Worm (Caenorhabditis elegans) whole organism, L3 larva: ENCODE data around the gene W02A2.9.

ENCODE experiments used
- R02D3.7 ChIP-seq: fragments of 150-350 bp; optimal IDR thresholded peaks from 2 replicates; lab custom pipeline; 2014; ENCODE audit warnings: missing biosample characterization, missing genetic modification characterization
- ZK546.5 ChIP-seq: sonication (generic microtip); optimal IDR thresholded peaks from 2 replicates; lab custom pipeline; 2017; ENCODE audit warnings: missing biosample characterization, missing genetic modification characterization
- aly-2 ChIP-seq: fragments of 150-350 bp; optimal IDR thresholded peaks from 2 replicates; lab custom pipeline; 2014; ENCODE audit warnings: missing biosample characterization, missing genetic modification characterization
- ama-1 ChIP-seq: fragments of 150-350 bp; optimal IDR thresholded peaks from 2 replicates; lab custom pipeline; 2018
- ceh-16 ChIP-seq: sonication (generic microtip); optimal IDR thresholded peaks from 2 replicates; lab custom pipeline; 2017; ENCODE audit warnings: missing biosample characterization, missing genetic modification characterization
- ceh-28 ChIP-seq: fragments of 150-350 bp; optimal IDR thresholded peaks from 2 replicates; lab custom pipeline; 2014; ENCODE audit warnings: missing biosample characterization, missing genetic modification reagents, missing genetic modification characterization
- ceh-82 ChIP-seq: fragments of 150-350 bp; optimal IDR thresholded peaks from 2 replicates; lab custom pipeline; 2014; ENCODE audit warnings: missing biosample characterization, missing genetic modification characterization
- ceh-9 ChIP-seq: sonication (generic microtip); optimal IDR thresholded peaks from 2 replicates; lab custom pipeline; 2018; ENCODE audit warnings: missing biosample characterization, missing genetic modification characterization
- daf-12 ChIP-seq: fragments of 150-350 bp; optimal IDR thresholded peaks from 2 replicates; lab custom pipeline; 2014; ENCODE audit warnings: missing biosample characterization, missing genetic modification reagents, missing genetic modification characterization
- egl-27 ChIP-seq: sonication (generic microtip); optimal IDR thresholded peaks from 4 replicates; lab custom pipeline; 2017; ENCODE audit warnings: missing biosample characterization, missing genetic modification reagents, missing genetic modification characterization
- egl-5 ChIP-seq: fragments of 150-350 bp; optimal IDR thresholded peaks from 2 replicates; lab custom pipeline; 2017; ENCODE audit warnings: missing biosample characterization, missing genetic modification reagents, missing genetic modification characterization, inconsistent platforms
- elt-1 ChIP-seq: fragments of 150-350 bp; optimal IDR thresholded peaks from 2 replicates; lab custom pipeline; 2014; ENCODE audit warnings: missing biosample characterization, missing genetic modification characterization
- elt-2 ChIP-seq: sonication (generic microtip); optimal IDR thresholded peaks from 2 replicates; lab custom pipeline; 2016; ENCODE audit warnings: missing genetic modification reagents, mild to moderate bottlenecking, missing genetic modification characterization, missing compliant biosample characterization
- elt-3 ChIP-seq, 3 experiments: fragments of 150-350 bp in 1 of 3; sonication (generic microtip) in 2 of 3; optimal IDR thresholded peaks; 2 replicates in 2 of 3; 4 replicates in 1 of 3; lab custom pipeline; 2014 to 2017; ENCODE audit warnings: missing biosample characterization in 3 of 3, missing genetic modification characterization in 3 of 3
- eor-1 ChIP-seq, 2 experiments: fragments of 150-350 bp; optimal IDR thresholded peaks; 2 replicates each; lab custom pipeline; 2014 to 2018; ENCODE audit warnings: missing biosample characterization in 2 of 2, missing genetic modification characterization in 2 of 2
- fkh-10 ChIP-seq: sonication (generic microtip); optimal IDR thresholded peaks from 2 replicates; lab custom pipeline; 2017; ENCODE audit warnings: missing biosample characterization, missing genetic modification reagents, missing genetic modification characterization
- fkh-2 ChIP-seq: fragments of 150-350 bp; optimal IDR thresholded peaks from 2 replicates; lab custom pipeline; 2014; ENCODE audit warnings: missing biosample characterization, missing genetic modification reagents, missing genetic modification characterization
- fos-1 ChIP-seq: fragments of 150-350 bp; optimal IDR thresholded peaks from 2 replicates; lab custom pipeline; 2014; ENCODE audit warnings: missing biosample characterization, missing genetic modification characterization
- hmg-11 ChIP-seq: sonication (generic microtip); optimal IDR thresholded peaks from 2 replicates; lab custom pipeline; 2016; ENCODE audit warnings: missing genetic modification characterization, missing compliant biosample characterization
- jun-1 ChIP-seq: fragments of 150-350 bp; optimal IDR thresholded peaks from 2 replicates; lab custom pipeline; 2014; ENCODE audit warnings: missing biosample characterization, missing genetic modification reagents, missing genetic modification characterization
- lin-15B ChIP-seq: fragments of 150-350 bp; optimal IDR thresholded peaks from 2 replicates; lab custom pipeline; 2014; ENCODE audit warnings: missing biosample characterization, missing genetic modification characterization
- lin-39 ChIP-seq: fragments of 150-350 bp; optimal IDR thresholded peaks from 2 replicates; lab custom pipeline; 2018; ENCODE audit warnings: missing biosample characterization, missing genetic modification reagents, missing genetic modification characterization
- lsy-12 ChIP-seq: sonication (generic microtip); optimal IDR thresholded peaks from 2 replicates; lab custom pipeline; 2016; ENCODE audit warnings: mild to moderate bottlenecking, missing genetic modification characterization, missing compliant biosample characterization
- mdl-1 ChIP-seq: fragments of 150-350 bp; optimal IDR thresholded peaks from 2 replicates; lab custom pipeline; 2014; ENCODE audit warnings: missing biosample characterization, missing genetic modification characterization
- mml-1 ChIP-seq: fragments of 150-350 bp; sonication (generic microtip); optimal IDR thresholded peaks from 3 replicates; lab custom pipeline; 2014; ENCODE audit warnings: missing biosample characterization, missing genetic modification characterization
- nfya-1 ChIP-seq: sonication (generic microtip); optimal IDR thresholded peaks from 2 replicates; lab custom pipeline; 2017; ENCODE audit warnings: missing genetic modification characterization, mild to moderate bottlenecking, missing compliant biosample characterization, antibody characterized with exemption, moderate library complexity; ENCODE audit not compliant: insufficient read depth
- nhr-11 ChIP-seq: fragments of 150-350 bp; optimal IDR thresholded peaks from 2 replicates; lab custom pipeline; 2014; ENCODE audit warnings: missing biosample characterization, missing genetic modification characterization
- nhr-12 ChIP-seq: fragments of 150-350 bp; optimal IDR thresholded peaks from 2 replicates; lab custom pipeline; 2014; ENCODE audit warnings: missing biosample characterization, missing genetic modification characterization
- nhr-23 ChIP-seq: fragments of 150-350 bp; optimal IDR thresholded peaks from 2 replicates; lab custom pipeline; 2014; ENCODE audit warnings: missing biosample characterization, missing genetic modification reagents, missing genetic modification characterization
- nhr-237 ChIP-seq: fragments of 150-350 bp; optimal IDR thresholded peaks from 2 replicates; lab custom pipeline; 2014; ENCODE audit warnings: missing biosample characterization, missing genetic modification characterization
- nhr-25 ChIP-seq: sonication (generic microtip); optimal IDR thresholded peaks from 2 replicates; lab custom pipeline; 2017; ENCODE audit warnings: missing biosample characterization, missing genetic modification characterization
- nhr-28 ChIP-seq: fragments of 150-350 bp; optimal IDR thresholded peaks from 2 replicates; lab custom pipeline; 2014; ENCODE audit warnings: missing biosample characterization, missing genetic modification characterization
- nhr-43 ChIP-seq: sonication (generic microtip); optimal IDR thresholded peaks from 2 replicates; lab custom pipeline; 2016; ENCODE audit warnings: mild to moderate bottlenecking, missing genetic modification characterization, missing compliant biosample characterization; ENCODE audit not compliant: poor library complexity, severe bottlenecking
- nhr-67 ChIP-seq: fragments of 150-350 bp; optimal IDR thresholded peaks from 2 replicates; lab custom pipeline; 2014; ENCODE audit warnings: missing biosample characterization, missing genetic modification characterization
- nhr-76 ChIP-seq: fragments of 150-350 bp; sonication (generic microtip); optimal IDR thresholded peaks from 5 replicates; lab custom pipeline; 2014; ENCODE audit warnings: missing biosample characterization, missing genetic modification characterization
- nhr-77 ChIP-seq: fragments of 150-350 bp; optimal IDR thresholded peaks from 2 replicates; lab custom pipeline; 2014; ENCODE audit warnings: missing biosample characterization, missing genetic modification characterization
- pha-4 ChIP-seq: fragments of 150-350 bp; optimal IDR thresholded peaks from 2 replicates; lab custom pipeline; 2014; ENCODE audit warnings: missing biosample characterization, missing genetic modification reagents, missing genetic modification characterization
- pqm-1 ChIP-seq: fragments of 150-350 bp; optimal IDR thresholded peaks from 2 replicates; lab custom pipeline; 2017; ENCODE audit warnings: missing biosample characterization, missing genetic modification characterization, inconsistent platforms
- sea-2 ChIP-seq: fragments of 150-350 bp; sonication (generic microtip); optimal IDR thresholded peaks from 4 replicates; lab custom pipeline; 2014; ENCODE audit warnings: missing biosample characterization, missing genetic modification reagents, missing genetic modification characterization
- skn-1 ChIP-seq: fragments of 150-350 bp; optimal IDR thresholded peaks from 2 replicates; lab custom pipeline; 2014; ENCODE audit warnings: missing biosample characterization, missing genetic modification characterization
- snpc-4 ChIP-seq: fragments of 150-350 bp; optimal IDR thresholded peaks from 2 replicates; lab custom pipeline; 2014; ENCODE audit warnings: missing biosample characterization, missing genetic modification characterization
- tbx-2 ChIP-seq: sonication (generic microtip); optimal IDR thresholded peaks from 2 replicates; lab custom pipeline; 2016; ENCODE audit warnings: mild to moderate bottlenecking, missing genetic modification characterization, missing compliant biosample characterization
- unc-39 ChIP-seq: sonication (generic microtip); optimal IDR thresholded peaks from 4 replicates; lab custom pipeline; 2017; ENCODE audit warnings: missing biosample characterization, missing genetic modification characterization
- unc-62 ChIP-seq: fragments of 150-350 bp; sonication (generic microtip); optimal IDR thresholded peaks from 4 replicates; lab custom pipeline; 2014; ENCODE audit warnings: missing biosample characterization, missing genetic modification reagents, missing genetic modification characterization
- zag-1 ChIP-seq: fragments of 150-350 bp; optimal IDR thresholded peaks from 2 replicates; lab custom pipeline; 2014; ENCODE audit warnings: missing biosample characterization, missing genetic modification characterization
- ztf-11 ChIP-seq: fragments of 150-350 bp; optimal IDR thresholded peaks from 2 replicates; lab custom pipeline; 2014; ENCODE audit warnings: missing biosample characterization, missing genetic modification characterization
- ztf-4 ChIP-seq: fragments of 150-350 bp; optimal IDR thresholded peaks from 2 replicates; lab custom pipeline; 2014; ENCODE audit warnings: missing biosample characterization, missing genetic modification characterization

The W02A2.9 gene

ce11 chrIV:13347232-13347715 lies at the start of gene W02A2.9:
Gene W02A2.9 (plus strand): TSS chrIV:13347665.
- peak; percentile 89 for TF ChIP-seq elt-2 (tag; lab: Kevin White, UChicago)
- no peak for TF ChIP-seq zag-1
- peak; percentile 99 for TF ChIP-seq pqm-1 (tag; lab: Kevin White, UChicago)
- TF ChIP-seq jun-1 = peak; percentile 60
- no peak for TF ChIP-seq daf-12 (tag; lab: Kevin White, UChicago)
- peak; percentile 87 for TF ChIP-seq pha-4 (tag; lab: Kevin White, UChicago)

ce11 chrIV:13297746-13298145 lies 49.7 kb upstream of the W02A2.9 start, which contains the start of the genes Y67H2A.2 and micu-1:
Gene Y67H2A.2 (minus strand): TSS chrIV:13297819.
Gene micu-1 (plus strand): TSS chrIV:13297926.
- no peak for TF ChIP-seq ZK546.5 (tag; lab: Kevin White, UChicago)
- TF ChIP-seq eor-1 (tag; optimal IDR thresholded peaks at IDR 0.05; lab: Kevin White, UChicago) = no peak
- peak; percentile 80 for TF ChIP-seq nfya-1 (tag; lab: Kevin White, UChicago)
- TF ChIP-seq unc-39 (tag; lab: Kevin White, UChicago) = no peak
- TF ChIP-seq nhr-77 (tag; lab: Kevin White, UChicago) = no peak
- TF ChIP-seq nhr-11 = no peak
- no peak for TF ChIP-seq ztf-4 (tag; lab: Kevin White, UChicago)
- no peak for TF ChIP-seq jun-1
- TF ChIP-seq daf-12 (tag; lab: Kevin White, UChicago) = no peak
- TF ChIP-seq elt-2 (tag; lab: Kevin White, UChicago) = peak; percentile 35
- TF ChIP-seq skn-1 (tag; lab: Kevin White, UChicago) = no peak
- peak; percentile 68 for TF ChIP-seq egl-5 (tag; lab: Kevin White, UChicago)
- TF ChIP-seq nhr-25 (tag; lab: Kevin White, UChicago) = peak; percentile 60
- TF ChIP-seq aly-2 = no peak
- no peak for TF ChIP-seq tbx-2 (tag; lab: Kevin White, UChicago)
- peak; percentile 71 for TF ChIP-seq hmg-11 (tag; lab: Kevin White, UChicago)
- peak; percentile 64 for TF ChIP-seq pha-4 (tag; lab: Kevin White, UChicago)
- TF ChIP-seq sea-2 = no peak
- TF ChIP-seq ztf-11 = no peak
- peak; percentile 15 for TF ChIP-seq ama-1 (lab: Kevin White, UChicago)
- no peak for TF ChIP-seq nhr-67 (tag; lab: Kevin White, UChicago)
- no peak for TF ChIP-seq egl-27 (tag; lab: Kevin White, UChicago)
- TF ChIP-seq ceh-82 (tag; lab: Kevin White, UChicago) = no peak
- TF ChIP-seq zag-1 = no peak
- TF ChIP-seq fkh-2 (tag; lab: Kevin White, UChicago) = no peak
- no peak for TF ChIP-seq mdl-1 (tag; lab: Kevin White, UChicago)
- TF ChIP-seq lin-15B (tag; lab: Kevin White, UChicago) = peak; percentile 90
- TF ChIP-seq nhr-237 (tag; lab: Kevin White, UChicago) = no peak
- TF ChIP-seq nhr-12 (tag; lab: Kevin White, UChicago) = no peak
- TF ChIP-seq fkh-10 (GFP tag; lab: Kevin White, UChicago) = peak; percentile 64
- peak; percentile 61 for TF ChIP-seq nhr-23 (tag; lab: Kevin White, UChicago)
- no peak for TF ChIP-seq elt-1
- TF ChIP-seq lsy-12 (tag; lab: Kevin White, UChicago) = no peak
- peak; percentile 35 for TF ChIP-seq R02D3.7 (tag; lab: Kevin White, UChicago)
- TF ChIP-seq nhr-28 (tag; lab: Kevin White, UChicago) = no peak
- no peak for TF ChIP-seq nhr-43 (tag; lab: Kevin White, UChicago)
- TF ChIP-seq fos-1 (tag; lab: Kevin White, UChicago) = no peak
- TF ChIP-seq ceh-28 (tag; lab: Kevin White, UChicago) = peak; percentile 29
- TF ChIP-seq elt-3 (tag; optimal IDR thresholded peaks at IDR 0.05; lab: Kevin White, UChicago) = no peak
- peak; percentile 20 for TF ChIP-seq pqm-1 (tag; lab: Kevin White, UChicago)
- peak; percentile 69 for TF ChIP-seq lin-39 (tag; lab: Kevin White, UChicago)
- TF ChIP-seq unc-62 (GFP tag; lab: Kevin White, UChicago) = no peak
- no peak for TF ChIP-seq ceh-16 (tag; lab: Kevin White, UChicago)
- peak; percentile 58 for TF ChIP-seq snpc-4 (tag; lab: Kevin White, UChicago)
- TF ChIP-seq ceh-9 (tag; lab: Kevin White, UChicago) = no peak
- no peak for TF ChIP-seq nhr-76 (tag; lab: Kevin White, UChicago)
- no peak for TF ChIP-seq mml-1 (tag; lab: Kevin White, UChicago)
- TF ChIP-seq, all 47 proteins: peak for 15
